Worm (Caenorhabditis elegans): ENCODE data around the gene F26C11.4.

F26C11.4 gene

ce11 chrII:9892409-9892808, 23.7 kb downstream of the F26C11.4 start, which contains the start of gene C08H9.16 (continued):
- no peak for TF ChIP-seq daf-16 (GFP tag; optimal IDR thresholded peaks at IDR 0.05)
- TF ChIP-seq daf-16 (tag; optimal IDR thresholded peaks at IDR 0.05), result peak; percentile 46
- peak; percentile 67 for TF ChIP-seq mep-1 (tag; optimal IDR thresholded peaks at IDR 0.05)
- no peak for TF ChIP-seq ceh-28 (tag; optimal IDR thresholded peaks at IDR 0.05)
- TF ChIP-seq hmg-1.1 (GFP tag; IDR thresholded peaks at IDR 0.05), result peak; percentile 18; the same call in 1 of the 2 replicates
- TF ChIP-seq saeg-2 (GFP tag; IDR thresholded peaks at IDR 0.05), result no peak
- no peak for TF ChIP-seq daf-19 (GFP tag; conservative IDR thresholded peaks at IDR 0.05)
- TF ChIP-seq nhr-102 (tag; optimal IDR thresholded peaks at IDR 0.05), result no peak
- TF ChIP-seq dpl-1 (GFP tag; optimal IDR thresholded peaks at IDR 0.05), result peak; percentile 65
- no peak for TF ChIP-seq snpc-4 (tag; optimal IDR thresholded peaks at IDR 0.05)
- no peak for TF ChIP-seq ZK546.5 (tag; optimal IDR thresholded peaks at IDR 0.05)
- no peak for TF ChIP-seq Y75B8A.6 (GFP tag; IDR thresholded peaks at IDR 0.05)
- peak; percentile 67 for TF ChIP-seq nhr-11 (tag; optimal IDR thresholded peaks at IDR 0.05)
- no peak for TF ChIP-seq ZK337.2 (GFP tag; IDR thresholded peaks at IDR 0.05)
- TF ChIP-seq aly-2 (tag; optimal IDR thresholded peaks at IDR 0.05), result no peak
- TF ChIP-seq hlh-11 (tag; optimal IDR thresholded peaks at IDR 0.05), result peak; percentile 57
- no peak for TF ChIP-seq R02D3.7 (tag; optimal IDR thresholded peaks at IDR 0.05)
- TF ChIP-seq ceh-44 (GFP tag; IDR thresholded peaks at IDR 0.05), result no peak
- no peak for TF ChIP-seq pha-4 (GFP tag; IDR thresholded peaks at IDR 0.05)
- peak; percentile 59 for TF ChIP-seq pha-4 (tag; optimal IDR thresholded peaks at IDR 0.05)
- no peak for TF ChIP-seq T20F7.1 (GFP tag; optimal IDR thresholded peaks at IDR 0.05)
- TF ChIP-seq F10B5.3 (tag; optimal IDR thresholded peaks at IDR 0.05), result no peak
- TF ChIP-seq aha-1 (tag), result peak; percentile 49
- no peak for TF ChIP-seq lin-38 (GFP tag; IDR thresholded peaks at IDR 0.05)
- TF ChIP-seq hlh-30 (tag; optimal IDR thresholded peaks at IDR 0.05; ENCODE audit: insufficient read depth), result peak; percentile 45
- peak; percentile 57 for TF ChIP-seq dve-1 (tag; optimal IDR thresholded peaks at IDR 0.05; ENCODE audit: insufficient read depth)
- no peak for TF ChIP-seq ceh-62 (tag; optimal IDR thresholded peaks at IDR 0.05)

DNA sequence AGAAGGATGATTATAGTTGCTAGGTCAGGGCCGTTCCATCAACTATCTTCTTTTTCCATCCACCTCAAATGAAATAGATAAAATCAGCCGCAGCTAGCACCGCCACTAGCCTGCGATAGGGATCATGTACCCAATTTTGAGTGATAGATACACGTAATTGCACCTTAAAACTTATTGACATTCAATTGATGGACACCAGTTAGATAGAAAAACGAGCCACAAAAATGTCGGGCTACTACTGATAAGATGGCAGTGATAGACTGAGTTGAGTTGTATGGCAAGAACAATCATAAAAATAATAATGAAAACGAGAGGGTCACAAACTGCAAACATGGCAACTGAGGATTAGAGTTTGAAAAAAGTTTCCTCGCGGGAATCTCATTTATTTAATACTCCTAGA, 24.3 kb downstream of the F26C11.4 start:
- TF ChIP-seq ceh-32 (tag; optimal IDR thresholded peaks at IDR 0.05; ENCODE audit: poor library complexity), result no peak
- no peak for TF ChIP-seq Y5F2A.4 (GFP tag; optimal IDR thresholded peaks at IDR 0.05)
- no peak for TF ChIP-seq nhr-77 (tag; optimal IDR thresholded peaks at IDR 0.05)
- no peak for TF ChIP-seq spr-1 (tag; optimal IDR thresholded peaks at IDR 0.05)
- TF ChIP-seq hlh-11 (tag; optimal IDR thresholded peaks at IDR 0.05), result peak; percentile 64
- TF ChIP-seq daf-16 (GFP tag; optimal IDR thresholded peaks at IDR 0.05), result no peak
- TF ChIP-seq daf-16 (tag; optimal IDR thresholded peaks at IDR 0.05), result peak; percentile 53
- TF ChIP-seq ceh-20 (GFP tag; IDR thresholded peaks at IDR 0.05), result 0 out of 2 replicates have a peak, but pooled peaks have one; percentile 11
- TF ChIP-seq nhr-28 (tag; optimal IDR thresholded peaks at IDR 0.05), result peak; percentile 62
- peak; percentile 72 for TF ChIP-seq pqm-1 (tag; optimal IDR thresholded peaks at IDR 0.05)
- peak; percentile 69 for TF ChIP-seq nhr-48 (tag; optimal IDR thresholded peaks at IDR 0.05)
- TF ChIP-seq php-3 (GFP tag; IDR thresholded peaks at IDR 0.05), result peak; percentile 86
- peak; percentile 79 for TF ChIP-seq tra-1 (GFP tag; IDR thresholded peaks at IDR 0.05)
- TF ChIP-seq lin-1 (GFP tag; IDR thresholded peaks at IDR 0.05), result 0 out of 2 replicates have a peak, but pooled peaks have one; percentile 41
- no peak for TF ChIP-seq ces-1 (GFP tag; optimal IDR thresholded peaks at IDR 0.05)
- TF ChIP-seq zip-11 (GFP tag; IDR thresholded peaks at IDR 0.05), result no peak
- peak; percentile 94 for TF ChIP-seq dmd-6 (GFP tag; IDR thresholded peaks at IDR 0.05)
- TF ChIP-seq nhr-41 (GFP tag; IDR thresholded peaks at IDR 0.05), result peak; percentile 60; the same call in 1 of the 2 replicates
- no peak for TF ChIP-seq snpc-4 (tag; optimal IDR thresholded peaks at IDR 0.05)
- TF ChIP-seq dve-1 (tag; optimal IDR thresholded peaks at IDR 0.05; ENCODE audit: insufficient read depth), result peak; percentile 66
- TF ChIP-seq T20F7.1 (GFP tag; optimal IDR thresholded peaks at IDR 0.05), result no peak
- no peak for TF ChIP-seq ztf-11 (tag; optimal IDR thresholded peaks at IDR 0.05)
- TF ChIP-seq nhr-76 (tag; optimal IDR thresholded peaks at IDR 0.05), result no peak
- no peak for TF ChIP-seq nhr-11 (tag; optimal IDR thresholded peaks at IDR 0.05)
- TF ChIP-seq mes-2 (tag; optimal IDR thresholded peaks at IDR 0.05; ENCODE audit: poor library complexity, severe bottlenecking), result peak; percentile 28
- TF ChIP-seq lsy-2 (tag; optimal IDR thresholded peaks at IDR 0.05), result peak in 1 of 2 experiments; percentile 5
- no peak for TF ChIP-seq hif-1 (tag; optimal IDR thresholded peaks at IDR 0.05)
- no peak for TF ChIP-seq unc-130 (GFP tag; optimal IDR thresholded peaks at IDR 0.05)
